Worm (Caenorhabditis elegans) whole organism, mixed stage, embryonic: ENCODE data around the gene hmp-1.

Experiments
- elt-1 ChIP-seq: sonication (generic microtip); optimal IDR thresholded peaks from 2 replicates; lab custom pipeline; 2017; ENCODE audit warnings: missing genetic modification characterization, mild to moderate bottlenecking, missing compliant biosample characterization, antibody characterized with exemption, moderate library complexity, borderline replicate concordance; ENCODE audit not compliant: insufficient read depth
- nhr-28 ChIP-seq: fragments of 150-350 bp; optimal IDR thresholded peaks from 2 replicates; lab custom pipeline; 2014; ENCODE audit warnings: missing biosample characterization, missing genetic modification characterization
- ztf-11 ChIP-seq: fragments of 150-350 bp; optimal IDR thresholded peaks from 2 replicates; lab custom pipeline; 2014; ENCODE audit warnings: missing biosample characterization, missing genetic modification characterization

DNA sequence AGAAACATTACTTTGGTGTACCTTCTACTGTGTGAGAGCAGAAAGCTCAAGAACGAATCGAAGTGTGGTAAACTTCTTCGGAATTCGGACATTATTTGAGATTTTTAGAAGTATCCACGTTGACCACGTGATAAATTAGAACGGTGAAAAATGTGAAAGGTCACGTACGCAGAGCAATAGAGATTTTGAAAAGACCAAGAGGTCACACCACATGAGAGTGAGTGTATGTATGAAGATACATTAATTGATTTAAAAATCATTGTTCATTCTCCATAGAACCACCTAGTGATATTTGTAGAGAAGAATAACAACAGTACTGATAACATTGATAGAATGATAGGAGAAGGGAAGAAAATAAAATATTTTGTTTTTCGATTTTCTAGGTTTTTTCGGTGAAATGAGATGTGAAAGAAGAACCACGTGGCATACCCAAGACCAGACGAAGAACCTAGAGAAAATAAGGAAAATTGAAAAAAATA, 23.2 kb upstream of the hmp-1 start, which contains the start of gene pyc-1:
- TF ChIP-seq nhr-28 (tag; lab: Kevin White, UChicago) (no peak), elt-1 (tag; lab: Kevin White, UChicago) (no peak), ztf-11 (no peak)
